Worm (Caenorhabditis elegans) whole organism, young adult: ENCODE measurements around the gene ZC250.2.

Source experiments
- F23B12.7 ChIP-seq: sonication (generic microtip); optimal IDR thresholded peaks from 2 replicates; lab custom pipeline; 2017; ENCODE audit warnings: missing genetic modification characterization, mild to moderate bottlenecking, missing compliant biosample characterization, antibody characterized with exemption, moderate library complexity; ENCODE audit not compliant: insufficient read depth
- F37B4.10 ChIP-seq: fragments of 200-800 bp; sonication (Bioruptor generic); IDR thresholded peaks from 2 replicates; pipeline ENCODE4 v1.3.6; 2022; ENCODE audit warnings: missing genetic modification characterization, missing compliant biosample characterization
- F39B2.1 ChIP-seq: fragments of 200-800 bp; sonication (Bioruptor generic); IDR thresholded peaks from 2 replicates; pipeline ENCODE4 v1.3.6; 2022; ENCODE audit warnings: missing genetic modification reagents, missing genetic modification characterization, missing compliant biosample characterization
- Y67H2A.10 ChIP-seq: fragments of 200-800 bp; sonication (Bioruptor generic); conservative IDR thresholded peaks from 2 replicates; pipeline ENCODE4 v1.3.6; 2022; ENCODE audit warnings: missing genetic modification reagents, missing genetic modification characterization, missing compliant biosample characterization
- athp-1 ChIP-seq: sonication (generic microtip); optimal IDR thresholded peaks from 2 replicates; lab custom pipeline; 2017; ENCODE audit warnings: mild to moderate bottlenecking, missing genetic modification characterization, missing compliant biosample characterization
- efl-1 ChIP-seq: fragments of 150-350 bp; optimal IDR thresholded peaks from 2 replicates; lab custom pipeline; 2014; ENCODE audit warnings: missing biosample characterization, missing genetic modification reagents, missing genetic modification characterization
- egrh-3 ChIP-seq: fragments of 200-800 bp; sonication (Bioruptor generic); IDR thresholded peaks from 2 replicates; pipeline ENCODE4 v1.3.6; 2022; ENCODE audit warnings: missing genetic modification reagents, missing genetic modification characterization, missing compliant biosample characterization
- him-1 ChIP-seq: sonication (generic microtip); optimal IDR thresholded peaks from 2 replicates; lab custom pipeline; 2016; ENCODE audit warnings: missing genotype, missing genetic modification reagents, missing genetic modification characterization, missing compliant biosample characterization
- hmg-20 ChIP-seq: fragments of 200-800 bp; sonication (Bioruptor generic); IDR thresholded peaks from 2 replicates; pipeline ENCODE4 v1.3.6; 2022; ENCODE audit warnings: missing genetic modification reagents, missing genetic modification characterization, missing compliant biosample characterization
- hsf-1 ChIP-seq: fragments of 200-800 bp; sonication (Bioruptor generic); IDR thresholded peaks from 2 replicates; pipeline ENCODE4 v1.3.6; 2022; ENCODE audit warnings: missing genetic modification reagents, missing genetic modification characterization, missing compliant biosample characterization
- madf-8 ChIP-seq: fragments of 200-800 bp; sonication (Bioruptor generic); conservative IDR thresholded peaks from 2 replicates; pipeline ENCODE4 v1.3.6; 2022; ENCODE audit warnings: missing genetic modification reagents, missing genetic modification characterization, missing compliant biosample characterization
- pha-4 ChIP-seq: fragments of 150-350 bp; sonication (generic microtip); optimal IDR thresholded peaks from 2 replicates; lab custom pipeline; 2014; ENCODE audit warnings: missing biosample characterization, missing genetic modification reagents, missing genetic modification characterization
- somi-1 ChIP-seq: fragments of 200-800 bp; sonication (Bioruptor generic); optimal IDR thresholded peaks from 2 replicates; lab custom pipeline; 2018; ENCODE audit warnings: mild to moderate bottlenecking, missing genetic modification characterization, missing compliant biosample characterization
- tbx-9 ChIP-seq: sonication (generic microtip); optimal IDR thresholded peaks from 2 replicates; lab custom pipeline; 2016; ENCODE audit warnings: borderline replicate concordance, missing genetic modification characterization, inconsistent platforms, missing compliant biosample characterization

- TF ChIP-seq athp-1 (tag; lab: Kevin White, UChicago) (no peak), F23B12.7 (tag; lab: Kevin White, UChicago) (no peak), efl-1 (GFP tag; lab: Kevin White, UChicago) (no peak), pha-4 (no peak), somi-1 (no peak), F37B4.10 (GFP tag; lab: Robert Waterston, UW) (no peak), Y67H2A.10 (GFP tag; lab: Robert Waterston, UW) (no peak), him-1 (no peak), F39B2.1 (GFP tag; lab: Robert Waterston, UW) (no peak), tbx-9 (no peak), hsf-1 (GFP tag; lab: Robert Waterston, UW) (no peak), hmg-20 (GFP tag; lab: Robert Waterston, UW) (no peak), madf-8 (no peak), egrh-3 (GFP tag; lab: Robert Waterston, UW) (no peak)
Measured at ce11 chrV:5746237-5746636, 45.9 kb upstream of the ZC250.2 start.
